Fruit fly (Drosophila melanogaster) whole organism, prepupa: ENCODE data around the gene TotM.

Source experiments
- Blimp-1 ChIP-seq: fragments of 200-800 bp; sonication (Bioruptor generic); optimal IDR thresholded peaks from 3 replicates; lab custom pipeline; 2017; ENCODE audit warnings: missing biosample characterization, missing genetic modification characterization, mild to moderate bottlenecking, moderate library complexity, missing genetic modification reagents
- CG10631 ChIP-seq: fragments of 200-800 bp; sonication (Bioruptor generic); optimal IDR thresholded peaks from 2 replicates; lab custom pipeline; 2016; ENCODE audit warnings: missing biosample characterization, missing genetic modification characterization
- CG3919 ChIP-seq: fragments of 200-800 bp; sonication (Bioruptor generic); optimal IDR thresholded peaks from 3 replicates; lab custom pipeline; 2016; ENCODE audit warnings: missing biosample characterization, missing genetic modification characterization
- CG4318 ChIP-seq: fragments of 200-800 bp; sonication (Bioruptor generic); optimal IDR thresholded peaks from 3 replicates; lab custom pipeline; 2017; ENCODE audit warnings: missing biosample characterization, mild to moderate bottlenecking, missing genetic modification characterization
- CG7368 ChIP-seq: fragments of 200-800 bp; sonication (Bioruptor generic); optimal IDR thresholded peaks from 3 replicates; lab custom pipeline; 2016; ENCODE audit warnings: missing biosample characterization, missing genetic modification characterization
- Ets96B ChIP-seq: fragments of 200-800 bp; optimal IDR thresholded peaks from 2 replicates; lab custom pipeline; 2019; ENCODE audit warnings: missing biosample characterization, mild to moderate bottlenecking, missing genetic modification characterization, moderate library complexity
- Hr39 ChIP-seq: fragments of 200-800 bp; sonication (Bioruptor generic); optimal IDR thresholded peaks from 2 replicates; lab custom pipeline; 2016; ENCODE audit warnings: missing biosample characterization, missing genetic modification characterization
- OdsH ChIP-seq: fragments of 200-800 bp; sonication (Bioruptor generic); optimal IDR thresholded peaks from 3 replicates; lab custom pipeline; 2016; ENCODE audit warnings: missing biosample characterization, missing genetic modification characterization
- Smox ChIP-seq: fragments of 200-800 bp; sonication (Bioruptor generic); optimal IDR thresholded peaks from 3 replicates; lab custom pipeline; 2016; ENCODE audit warnings: missing biosample characterization, missing genetic modification characterization
- Sox102F ChIP-seq: fragments of 200-800 bp; sonication (Bioruptor generic); optimal IDR thresholded peaks from 2 replicates; lab custom pipeline; 2016; ENCODE audit warnings: missing biosample characterization, mild to moderate bottlenecking, missing genetic modification characterization
- Sox14 ChIP-seq: fragments of 200-800 bp; sonication (Bioruptor generic); optimal IDR thresholded peaks from 3 replicates; lab custom pipeline; 2016; ENCODE audit warnings: missing biosample characterization, missing genetic modification characterization
- achi ChIP-seq: fragments of 200-800 bp; sonication (Bioruptor generic); optimal IDR thresholded peaks from 3 replicates; lab custom pipeline; 2016; ENCODE audit warnings: missing biosample characterization, missing genetic modification characterization
- eg ChIP-seq: fragments of 200-800 bp; sonication (Bioruptor generic); IDR thresholded peaks from 3 replicates; pipeline ENCODE4 v1.3.6; 2022; ENCODE audit warnings: missing biosample characterization, missing genetic modification characterization

DNA sequence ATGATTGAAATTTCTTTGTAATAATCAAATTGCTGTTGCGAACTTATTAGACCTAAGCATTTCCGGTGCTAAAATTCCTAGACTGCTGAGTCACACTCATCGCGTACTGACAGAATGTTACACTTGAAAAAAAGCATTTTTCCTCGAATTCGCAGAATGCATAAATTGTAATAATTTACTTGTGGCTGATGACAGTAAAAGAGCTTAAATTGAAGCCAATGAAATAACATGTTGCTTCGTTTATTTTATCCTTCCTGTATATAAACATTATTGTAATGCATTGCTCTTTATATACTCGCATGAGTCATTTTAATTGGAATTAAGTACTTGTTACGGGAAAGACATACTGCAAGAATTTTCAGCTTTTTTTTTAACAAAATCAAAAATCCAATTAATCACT lies 39.1 kb upstream of the TotM start:
- TF ChIP-seq CG10631 (GFP tag; lab: Kevin White, UChicago), result peak; percentile 15
- no peak for TF ChIP-seq CG7368
- no peak for TF ChIP-seq CG4318 (GFP tag; lab: Kevin White, UChicago)
- peak; percentile 5 for TF ChIP-seq Smox
- TF ChIP-seq CG3919, result no peak
- peak; percentile 35 for TF ChIP-seq Hr39 (GFP tag; lab: Kevin White, UChicago)
- TF ChIP-seq Sox102F (GFP tag; lab: Kevin White, UChicago), result peak; percentile 9
- no peak for TF ChIP-seq achi (GFP tag; lab: Kevin White, UChicago)
- no peak for TF ChIP-seq OdsH (GFP tag; lab: Kevin White, UChicago)
- TF ChIP-seq Blimp-1, result no peak
- TF ChIP-seq eg (GFP tag; lab: Robert Waterston, UW), result no peak
- TF ChIP-seq Sox14 (GFP tag; lab: Kevin White, UChicago), result no peak
- no peak for TF ChIP-seq Ets96B
